Worm (Caenorhabditis elegans): Measurements from ENCODE around the gene plc-1.

DNA sequence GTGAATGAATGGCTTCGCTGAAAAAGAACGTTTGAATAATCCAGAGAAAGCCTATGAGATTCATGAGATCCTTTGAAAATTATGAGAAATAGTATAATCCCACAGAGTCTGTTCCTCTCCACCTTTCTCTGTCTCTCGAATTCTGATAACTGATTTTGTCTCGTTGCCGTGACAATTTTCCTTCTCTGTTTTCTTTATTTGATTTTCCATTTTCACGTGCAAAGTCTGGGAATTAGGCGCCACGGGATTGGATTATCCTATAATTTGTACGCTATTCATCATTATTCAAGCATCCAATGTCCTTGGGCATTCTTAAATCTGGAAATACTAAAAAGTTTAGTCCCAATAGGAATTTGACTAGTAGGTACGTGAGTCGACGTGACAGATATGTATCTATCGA lies 80.0 kb downstream of the plc-1 start:
- no peak for TF ChIP-seq F13H6.1 (tag; optimal IDR thresholded peaks at IDR 0.05)
- TF ChIP-seq ceh-30 (tag; optimal IDR thresholded peaks at IDR 0.05) = no peak
- no peak for TF ChIP-seq sox-2 (GFP tag; IDR thresholded peaks at IDR 0.05)
- TF ChIP-seq pag-3 (tag; optimal IDR thresholded peaks at IDR 0.05; ENCODE audit: borderline replicate concordance) = no peak
- TF ChIP-seq nhr-11 (tag; optimal IDR thresholded peaks at IDR 0.05) = no peak
- no peak for TF ChIP-seq pqm-1 (tag; optimal IDR thresholded peaks at IDR 0.05)
- no peak for TF ChIP-seq elt-2 (tag; optimal IDR thresholded peaks at IDR 0.05)

All from whole organism, late embryonic.